Fruit fly (Drosophila melanogaster) whole organism, embryonic: ENCODE results near the gene Mdh1.
A peak's percentile ranks its signal among the peaks of the same experiment; 100 is the strongest.

Source experiments
- Abd-B ChIP-seq: fragments of 200-800 bp; sonication (Bioruptor generic); optimal IDR thresholded peaks from 2 replicates; lab custom pipeline; 2018; ENCODE audit warnings: missing biosample characterization, mild to moderate bottlenecking, missing genetic modification characterization, moderate library complexity
- Aef1 ChIP-seq: fragments of 200-800 bp; sonication (Bioruptor generic); IDR thresholded peaks from 3 replicates; pipeline ENCODE4 v1.3.6; 2022; ENCODE audit warnings: missing biosample characterization, missing genetic modification characterization
- Bdp1 ChIP-seq: fragments of 200-800 bp; sonication (Bioruptor generic); optimal IDR thresholded peaks from 3 replicates; lab custom pipeline; 2016; ENCODE audit warnings: missing biosample characterization, missing genetic modification characterization
- CG11695 ChIP-seq: fragments of 200-800 bp; sonication (Bioruptor generic); IDR thresholded peaks from 3 replicates; pipeline ENCODE4 v1.3.6; 2022; ENCODE audit warnings: missing biosample characterization, missing genetic modification characterization
- CG1233 ChIP-seq: fragments of 200-800 bp; sonication (Bioruptor generic); optimal IDR thresholded peaks from 4 replicates; lab custom pipeline; 2018; ENCODE audit warnings: missing biosample characterization, mild to moderate bottlenecking, missing genetic modification characterization
- CG13123 ChIP-seq: fragments of 200-800 bp; sonication (Bioruptor generic); optimal IDR thresholded peaks from 2 replicates; lab custom pipeline; 2016; ENCODE audit warnings: missing biosample characterization, missing genetic modification characterization
- CG14014 ChIP-seq: fragments of 200-800 bp; sonication (Bioruptor generic); IDR thresholded peaks from 2 replicates; pipeline ENCODE4 v1.3.6; 2022; ENCODE audit warnings: missing biosample characterization, missing genetic modification characterization
- CG14965 ChIP-seq: fragments of 200-800 bp; sonication (Bioruptor generic); optimal IDR thresholded peaks from 2 replicates; lab custom pipeline; 2016; ENCODE audit warnings: missing biosample characterization, missing genetic modification characterization, borderline replicate concordance
- CG1647 ChIP-seq: fragments of 200-800 bp; sonication (Bioruptor generic); optimal IDR thresholded peaks from 3 replicates; lab custom pipeline; 2016; ENCODE audit warnings: missing biosample characterization, missing genetic modification characterization
- CG1832 ChIP-seq: fragments of 200-800 bp; sonication (Bioruptor generic); optimal IDR thresholded peaks from 2 replicates; lab custom pipeline; 2017; ENCODE audit warnings: missing biosample characterization, mild to moderate bottlenecking, missing genetic modification characterization, inconsistent platforms
- CG18599 ChIP-seq: fragments of 200-800 bp; sonication (Bioruptor generic); optimal IDR thresholded peaks from 3 replicates; lab custom pipeline; 2017; ENCODE audit warnings: missing biosample characterization, missing genetic modification characterization, mild to moderate bottlenecking, moderate library complexity, missing genetic modification reagents
- CG31365 ChIP-seq: fragments of 200-800 bp; sonication (Bioruptor generic); optimal IDR thresholded peaks from 2 replicates; lab custom pipeline; 2018; ENCODE audit warnings: missing biosample characterization, mild to moderate bottlenecking, missing genetic modification characterization
- CG3163 ChIP-seq: fragments of 200-800 bp; sonication (Bioruptor generic); optimal IDR thresholded peaks from 3 replicates; lab custom pipeline; 2016; ENCODE audit warnings: missing biosample characterization, missing genetic modification characterization
- CG3838 ChIP-seq: fragments of 200-800 bp; sonication (Bioruptor generic); optimal IDR thresholded peaks from 3 replicates; lab custom pipeline; 2016; ENCODE audit warnings: missing biosample characterization, missing genetic modification characterization
- CG4707 ChIP-seq: fragments of 200-800 bp; sonication (Bioruptor generic); optimal IDR thresholded peaks from 2 replicates; lab custom pipeline; 2018; ENCODE audit warnings: missing biosample characterization, mild to moderate bottlenecking, missing genetic modification characterization, moderate library complexity
- CG6175 ChIP-seq: fragments of 200-800 bp; sonication (Bioruptor generic); IDR thresholded peaks from 3 replicates; pipeline ENCODE4 v1.3.6; 2022; ENCODE audit warnings: missing biosample characterization, missing genetic modification characterization
- CG6272 ChIP-seq: fragments of 200-800 bp; sonication (Bioruptor generic); IDR thresholded peaks from 2 replicates; pipeline ENCODE4 v1.3.6; 2022; ENCODE audit warnings: missing biosample characterization, missing genetic modification characterization
- CG7357 ChIP-seq: fragments of 200-800 bp; sonication (Bioruptor generic); IDR thresholded peaks from 3 replicates; pipeline ENCODE4 v1.3.6; 2022; ENCODE audit warnings: missing biosample characterization, missing genetic modification characterization
- CG8089 ChIP-seq: fragments of 200-800 bp; sonication (Bioruptor generic); optimal IDR thresholded peaks from 3 replicates; lab custom pipeline; 2016; ENCODE audit warnings: missing biosample characterization, missing genetic modification characterization
- CrebB ChIP-seq: fragments of 200-800 bp; sonication (Bioruptor generic); optimal IDR thresholded peaks from 3 replicates; lab custom pipeline; 2018; ENCODE audit warnings: missing biosample characterization, mild to moderate bottlenecking, missing genetic modification characterization
- Dip3 ChIP-seq: fragments of 200-800 bp; sonication (Bioruptor generic); optimal IDR thresholded peaks from 3 replicates; lab custom pipeline; 2016; ENCODE audit warnings: missing biosample characterization, missing genetic modification characterization
- Ets65A ChIP-seq: fragments of 200-800 bp; sonication (Bioruptor generic); peaks from one replicate; lab custom pipeline; 2016; ENCODE audit warnings: missing biosample characterization, missing genetic modification characterization
- HLH3B ChIP-seq: fragments of 200-800 bp; sonication (Bioruptor generic); IDR thresholded peaks from 2 replicates; pipeline ENCODE4 v1.3.6; 2022; ENCODE audit warnings: missing biosample characterization, missing genetic modification characterization
- Hmr ChIP-seq: fragments of 200-800 bp; sonication (Bioruptor generic); optimal IDR thresholded peaks from 3 replicates; lab custom pipeline; 2017; ENCODE audit warnings: mild to moderate bottlenecking, missing biosample characterization, missing genetic modification reagents, missing genetic modification characterization
- Hr3 ChIP-seq: fragments of 200-800 bp; sonication (Bioruptor generic); optimal IDR thresholded peaks from 3 replicates; lab custom pipeline; 2016; ENCODE audit warnings: missing biosample characterization, missing genetic modification characterization
- Kr ChIP-seq: fragments of 200-800 bp; sonication (Bioruptor generic); optimal IDR thresholded peaks from 2 replicates; lab custom pipeline; 2017; ENCODE audit warnings: missing biosample characterization, mild to moderate bottlenecking, missing genetic modification characterization
- MTF-1 ChIP-seq: fragments of 200-800 bp; sonication (Bioruptor generic); optimal IDR thresholded peaks from 2 replicates; lab custom pipeline; 2018; ENCODE audit warnings: missing biosample characterization, mild to moderate bottlenecking, missing genetic modification characterization, borderline replicate concordance
- Med ChIP-seq: fragments of 200-800 bp; sonication (Bioruptor generic); peaks from one replicate; lab custom pipeline; 2016; ENCODE audit warnings: missing biosample characterization, missing genetic modification characterization, mild to moderate bottlenecking, inconsistent platforms, moderate library complexity
- NFAT ChIP-seq: fragments of 200-800 bp; sonication (Bioruptor generic); IDR thresholded peaks from 2 replicates; pipeline ENCODE4 v1.3.6; 2022; ENCODE audit warnings: missing biosample characterization, missing genetic modification characterization
- Nf-YB ChIP-seq: fragments of 200-800 bp; sonication (Bioruptor generic); optimal IDR thresholded peaks from 3 replicates; lab custom pipeline; 2019; ENCODE audit warnings: missing biosample characterization, mild to moderate bottlenecking, missing genetic modification characterization, moderate library complexity
- Side ChIP-seq: fragments of 200-800 bp; sonication (Bioruptor generic); optimal IDR thresholded peaks from 2 replicates; lab custom pipeline; 2016; ENCODE audit warnings: missing biosample characterization, missing genetic modification characterization
- Sin3A ChIP-seq: fragments of >200 bp; optimal IDR thresholded peaks from 2 replicates; lab custom pipeline; 2018
- Six4 ChIP-seq: fragments of 200-800 bp; sonication (Bioruptor generic); optimal IDR thresholded peaks from 2 replicates; lab custom pipeline; 2016; ENCODE audit warnings: missing biosample characterization, missing genetic modification characterization
- Sox100B ChIP-seq: fragments of 200-800 bp; sonication (Bioruptor generic); optimal IDR thresholded peaks from 3 replicates; lab custom pipeline; 2018; ENCODE audit warnings: missing biosample characterization, mild to moderate bottlenecking, missing genetic modification characterization
- Ssrp ChIP-seq: fragments of 200-800 bp; sonication (Bioruptor generic); optimal IDR thresholded peaks from 2 replicates; lab custom pipeline; 2018; ENCODE audit warnings: missing biosample characterization, mild to moderate bottlenecking, missing genetic modification characterization, moderate library complexity
- Xrp1 ChIP-seq: fragments of 200-800 bp; sonication (Bioruptor generic); IDR thresholded peaks from 2 replicates; pipeline ENCODE4 v1.3.6; 2022; ENCODE audit warnings: missing biosample characterization, missing genetic modification characterization
- bigmax ChIP-seq: fragments of 200-800 bp; sonication (Bioruptor generic); optimal IDR thresholded peaks from 2 replicates; lab custom pipeline; 2018; ENCODE audit warnings: missing biosample characterization, mild to moderate bottlenecking, missing genetic modification characterization
- btn ChIP-seq: fragments of 200-800 bp; sonication (Bioruptor generic); optimal IDR thresholded peaks from 2 replicates; lab custom pipeline; 2016; ENCODE audit warnings: missing biosample characterization, missing genetic modification characterization
- cg ChIP-seq: fragments of 200-800 bp; sonication (Bioruptor generic); optimal IDR thresholded peaks from 3 replicates; lab custom pipeline; 2019; ENCODE audit warnings: missing biosample characterization, mild to moderate bottlenecking, missing genetic modification characterization, moderate library complexity
- crol ChIP-seq: fragments of 200-800 bp; sonication (Bioruptor generic); IDR thresholded peaks from 2 replicates; pipeline ENCODE4 v1.3.6; 2022; ENCODE audit warnings: missing biosample characterization, missing genetic modification characterization
- da ChIP-seq: fragments of 200-800 bp; sonication (Bioruptor generic); optimal IDR thresholded peaks from 2 replicates; lab custom pipeline; 2016; ENCODE audit warnings: missing biosample characterization, missing genetic modification characterization
- eyg ChIP-seq: fragments of 200-800 bp; sonication (Bioruptor generic); optimal IDR thresholded peaks from 3 replicates; lab custom pipeline; 2016; ENCODE audit warnings: missing biosample characterization, missing genetic modification characterization
- insv ChIP-seq, 2 experiments: fragments of 200-800 bp; sonication (Bioruptor generic); optimal IDR thresholded peaks; 3 replicates each; lab custom pipeline; 2016 to 2018; ENCODE audit warnings: missing biosample characterization in 2 of 2, missing genetic modification characterization in 2 of 2
- nerfin-2 ChIP-seq: fragments of 200-800 bp; sonication (Bioruptor generic); IDR thresholded peaks from 2 replicates; pipeline ENCODE4 v1.3.6; 2022; ENCODE audit warnings: missing biosample characterization, missing genetic modification characterization; ENCODE audit not compliant: partially characterized antibody
- oc ChIP-seq: fragments of 200-800 bp; sonication (Bioruptor generic); optimal IDR thresholded peaks from 2 replicates; lab custom pipeline; 2018; ENCODE audit warnings: missing biosample characterization, mild to moderate bottlenecking, missing genetic modification characterization, moderate library complexity
- ranshi ChIP-seq: fragments of 200-800 bp; sonication (Bioruptor generic); IDR thresholded peaks from 2 replicates; pipeline ENCODE4 v1.3.6; 2022; ENCODE audit warnings: missing biosample characterization, missing genetic modification characterization
- schlank ChIP-seq: fragments of 200-800 bp; sonication (Bioruptor generic); optimal IDR thresholded peaks from 2 replicates; lab custom pipeline; 2018; ENCODE audit warnings: missing biosample characterization, mild to moderate bottlenecking, missing genetic modification characterization
- sd ChIP-seq: fragments of 200-800 bp; sonication (Bioruptor generic); optimal IDR thresholded peaks from 3 replicates; lab custom pipeline; 2018; ENCODE audit warnings: missing biosample characterization, mild to moderate bottlenecking, missing genetic modification characterization, moderate library complexity
- sens-2 ChIP-seq: fragments of 200-800 bp; sonication (Bioruptor generic); IDR thresholded peaks from 2 replicates; pipeline ENCODE4 v1.3.6; 2022; ENCODE audit warnings: missing biosample characterization, missing genetic modification characterization
- so ChIP-seq: fragments of 200-800 bp; sonication (Bioruptor generic); IDR thresholded peaks from 3 replicates; pipeline ENCODE4 v1.3.6; 2022; ENCODE audit warnings: missing biosample characterization, missing genetic modification characterization
- tll ChIP-seq, 2 experiments: fragments of 200-800 bp in 1 of 2; fragments of >200 bp in 1 of 2; sonication (Bioruptor generic) in 1 of 2; optimal IDR thresholded peaks; 2 replicates each; lab custom pipeline; 2017 to 2019; ENCODE audit warnings: missing biosample characterization in 2 of 2, missing genetic modification characterization in 2 of 2, mild to moderate bottlenecking in 1 of 2, moderate library complexity in 1 of 2
- tup ChIP-seq: fragments of 200-800 bp; sonication (Bioruptor generic); optimal IDR thresholded peaks from 2 replicates; lab custom pipeline; 2016; ENCODE audit warnings: missing biosample characterization, mild to moderate bottlenecking, missing genetic modification characterization, moderate library complexity

Mdh1 gene

dm6 chr2L:10428528-10428927 is 32.4 kb upstream of the Mdh1 start, which contains the start of gene CG5188 (continued):
- TF ChIP-seq CG11695 (GFP tag; lab: Robert Waterston, UW) = peak; percentile 66; the same call in 2 of the 3 replicates
- TF ChIP-seq da (GFP tag; lab: Kevin White, UChicago) = no peak
- TF ChIP-seq Ssrp (tag; lab: Kevin White, UChicago) = peak; percentile 26
- TF ChIP-seq so (GFP tag; lab: Robert Waterston, UW) = peak; percentile 26; the same call in 1 of the 3 replicates
- TF ChIP-seq CG1233 (GFP tag; lab: Kevin White, UChicago) = no peak
- no peak for TF ChIP-seq Kr
- TF ChIP-seq Nf-YB = peak; percentile 7
- TF ChIP-seq Sox100B (GFP tag; lab: Kevin White, UChicago) = peak; percentile 53
- TF ChIP-seq CG14965 = no peak
- TF ChIP-seq CG1832 (GFP tag; lab: Kevin White, UChicago) = no peak
- TF ChIP-seq tll (GFP tag; optimal IDR thresholded peaks at IDR 0.05; lab: Kevin White, UChicago) = no peak
- TF ChIP-seq sd (tag; lab: Kevin White, UChicago) = peak; percentile 80
- TF ChIP-seq bigmax = no peak
- peak; percentile 9 for TF ChIP-seq Hr3 (GFP tag; lab: Kevin White, UChicago)
- TF ChIP-seq CrebB (tag; lab: Kevin White, UChicago) = no peak
- no peak for TF ChIP-seq nerfin-2 (GFP tag; lab: Robert Waterston, UW)
- TF ChIP-seq CG4707 (GFP tag; lab: Kevin White, UChicago) = no peak
- no peak for TF ChIP-seq CG3838 (GFP tag; lab: Kevin White, UChicago)
- TF ChIP-seq insv (GFP tag; optimal IDR thresholded peaks at IDR 0.05; lab: Kevin White, UChicago) = no peak
- no peak for TF ChIP-seq Side (GFP tag; lab: Kevin White, UChicago)
- no peak for TF ChIP-seq schlank (tag; lab: Kevin White, UChicago)
- TF ChIP-seq btn = no peak
- peak; percentile 35; the same call in 1 of the 2 replicates for TF ChIP-seq CG14014 (GFP tag; lab: Robert Waterston, UW)
- TF ChIP-seq oc = peak; percentile 14
- no peak for TF ChIP-seq HLH3B (GFP tag; lab: Robert Waterston, UW)
- no peak for TF ChIP-seq CG7357
- no peak for TF ChIP-seq CG18599 (GFP tag; lab: Kevin White, UChicago)
- TF ChIP-seq Abd-B = no peak
- TF ChIP-seq cg (GFP tag; lab: Kevin White, UChicago) = no peak
- no peak for TF ChIP-seq tup (GFP tag; lab: Kevin White, UChicago)
- TF ChIP-seq Ets65A = no peak
- no peak for TF ChIP-seq eyg (GFP tag; lab: Kevin White, UChicago)
- TF ChIP-seq CG6175 (GFP tag; lab: Robert Waterston, UW) = no peak
- no peak for TF ChIP-seq MTF-1 (GFP tag; lab: Kevin White, UChicago)
- TF ChIP-seq CG13123 (GFP tag; lab: Kevin White, UChicago) = peak; percentile 3
- no peak for TF ChIP-seq Dip3 (GFP tag; lab: Kevin White, UChicago)
- TF ChIP-seq CG1647 = peak; percentile 21
- TF ChIP-seq crol (GFP tag; lab: Robert Waterston, UW) = no peak
- peak; percentile 59; the same call in 1 of the 2 replicates for TF ChIP-seq ranshi (GFP tag; lab: Robert Waterston, UW)
- TF ChIP-seq Sin3A = no peak
- peak; percentile 10 for TF ChIP-seq Six4
- TF ChIP-seq NFAT (GFP tag; lab: Robert Waterston, UW) = peak; percentile 74; the same call in 1 of the 2 replicates
- TF ChIP-seq CG8089 = no peak
- TF ChIP-seq sens-2 (GFP tag; lab: Robert Waterston, UW) = no peak
- TF ChIP-seq CG6272 (GFP tag; lab: Robert Waterston, UW) = no peak
- peak; percentile 65 for TF ChIP-seq Med (GFP tag; lab: Kevin White, UChicago)
- TF ChIP-seq Aef1 (GFP tag; lab: Robert Waterston, UW) = peak; percentile 45; the same call in 1 of the 3 replicates
- TF ChIP-seq Bdp1 (GFP tag; lab: Kevin White, UChicago) = no peak
- TF ChIP-seq Xrp1 (GFP tag; lab: Robert Waterston, UW) = peak; percentile 62; the same call in 1 of the 2 replicates
- no peak for TF ChIP-seq Hmr
- TF ChIP-seq CG31365 (tag; lab: Kevin White, UChicago) = no peak
- no peak for TF ChIP-seq CG3163 (GFP tag; lab: Kevin White, UChicago)
